Worm (Caenorhabditis elegans): ENCODE results near the gene col-109.

DNA sequence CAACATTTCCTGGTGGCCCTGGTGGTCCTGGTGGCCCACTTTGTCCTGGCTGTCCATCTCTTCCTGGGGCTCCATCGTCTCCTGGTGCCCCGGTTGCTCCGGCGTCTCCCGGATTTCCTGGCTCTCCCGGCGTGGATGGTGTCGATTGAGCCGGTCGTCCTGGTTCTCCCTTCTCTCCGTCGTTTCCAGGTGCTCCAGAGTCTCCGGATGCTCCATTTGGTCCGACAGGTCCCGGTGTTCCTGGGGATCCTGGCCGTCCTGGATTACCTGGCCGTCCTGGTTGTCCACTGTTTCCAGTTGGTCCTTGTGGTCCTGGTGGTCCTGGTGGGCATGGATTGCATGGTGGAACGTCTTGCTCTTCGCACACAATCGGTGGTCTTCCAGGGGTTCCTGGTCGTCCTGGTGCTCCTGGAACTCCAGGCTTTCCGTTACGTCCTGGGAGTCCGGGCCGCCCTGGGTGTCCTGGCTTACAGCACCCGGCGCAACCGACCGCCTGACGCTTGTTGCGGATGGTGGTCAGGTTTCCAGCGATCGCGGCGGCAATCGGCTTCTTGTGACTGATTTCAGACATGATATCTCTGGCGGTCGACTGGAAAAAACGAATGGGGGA, 1.5 kb downstream of the col-109 start:
- no peak for TF ChIP-seq lsy-2 (tag; optimal IDR thresholded peaks at IDR 0.05)
- no peak for TF ChIP-seq elt-1 (tag; optimal IDR thresholded peaks at IDR 0.05; ENCODE audit: borderline replicate concordance, insufficient read depth)
- TF ChIP-seq mep-1 (tag; optimal IDR thresholded peaks at IDR 0.05) = no peak
- no peak for TF ChIP-seq flh-1 (GFP tag; optimal IDR thresholded peaks at IDR 0.05)
- no peak for TF ChIP-seq snpc-4 (tag; optimal IDR thresholded peaks at IDR 0.05)
- TF ChIP-seq lin-32 (GFP tag; optimal IDR thresholded peaks at IDR 0.05) = no peak
